Fruit fly (Drosophila melanogaster) Kc167 (cell line): Measurements from ENCODE around the gene Clamp.

Experiments
- Myc ChIP-seq: fragments of >200 bp; optimal IDR thresholded peaks from 2 replicates; lab custom pipeline; 2017; ENCODE audit warnings: missing external identifiers
- h ChIP-seq: fragments of >200 bp; optimal IDR thresholded peaks from 3 replicates; lab custom pipeline; 2018; ENCODE audit warnings: missing external identifiers
- psq ChIP-seq: fragments of >200 bp; optimal IDR thresholded peaks from 2 replicates; lab custom pipeline; 2017; ENCODE audit warnings: missing external identifiers
- ttk ChIP-seq: sonication (Bioruptor generic); optimal IDR thresholded peaks from 2 replicates; lab custom pipeline; 2017; ENCODE audit warnings: missing external identifiers

DNA sequence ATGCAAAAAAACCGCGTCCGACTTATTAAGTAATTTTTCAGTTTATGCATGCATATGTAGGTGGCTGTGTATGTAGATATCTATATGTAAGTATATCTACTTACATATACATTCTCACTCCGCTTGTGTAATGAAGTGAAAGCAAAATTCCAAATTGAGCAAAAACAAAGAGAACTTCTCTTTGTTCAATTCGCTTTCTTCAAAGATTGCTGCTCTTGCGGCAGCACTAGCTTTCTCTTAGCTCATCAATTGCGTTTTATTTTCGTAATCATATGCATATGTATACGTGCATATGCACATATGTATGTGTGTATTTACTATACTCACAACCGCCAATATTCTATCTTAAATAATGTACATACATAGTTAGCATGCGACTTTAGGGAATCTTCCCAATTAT, 20.2 kb downstream of the Clamp start:
- TF ChIP-seq Myc (lab: Kevin White, UChicago) (no peak), ttk (lab: Kevin White, UChicago) (no peak), psq (lab: Kevin White, UChicago) (no peak), h (lab: Kevin White, UChicago) (no peak)
